Worm (Caenorhabditis elegans) whole organism, midembryonic: ENCODE data around the gene sinh-1.

ENCODE experiments used
- T22C8.4 ChIP-seq: fragments of 200-800 bp; sonication (Bioruptor generic); IDR thresholded peaks from 2 replicates; pipeline ENCODE4 v1.3.6; 2022; ENCODE audit warnings: missing genetic modification characterization, missing compliant biosample characterization
- cog-1 ChIP-seq: sonication (generic microtip); optimal IDR thresholded peaks from 2 replicates; lab custom pipeline; 2016; ENCODE audit warnings: missing genetic modification characterization, missing compliant biosample characterization
- flt-1 ChIP-seq: fragments of 200-800 bp; sonication (Bioruptor generic); IDR thresholded peaks from 2 replicates; pipeline ENCODE4 v1.3.6; 2022; ENCODE audit warnings: missing genetic modification characterization, missing compliant biosample characterization
- klf-2 ChIP-seq: fragments of 200-800 bp; sonication (Bioruptor generic); conservative IDR thresholded peaks from 2 replicates; pipeline ENCODE4 v1.3.6; 2022; ENCODE audit warnings: missing genetic modification reagents, missing genetic modification characterization, missing compliant biosample characterization
- med-1 ChIP-seq: sonication (generic microtip); optimal IDR thresholded peaks from 2 replicates; lab custom pipeline; 2017; ENCODE audit warnings: missing genetic modification characterization, mild to moderate bottlenecking, missing compliant biosample characterization, antibody characterized with exemption, missing genetic modification reagents; ENCODE audit not compliant: insufficient read depth
- ref-1 ChIP-seq: fragments of 200-800 bp; sonication (Bioruptor generic); conservative IDR thresholded peaks from 2 replicates; pipeline ENCODE4 v1.3.6; 2022; ENCODE audit warnings: missing genetic modification reagents, missing genetic modification characterization, missing compliant biosample characterization
- tab-1 ChIP-seq: fragments of 200-800 bp; sonication (Bioruptor generic); IDR thresholded peaks from 2 replicates; pipeline ENCODE4 v1.3.6; 2022; ENCODE audit warnings: missing genetic modification characterization, missing compliant biosample characterization
- ztf-23 ChIP-seq: fragments of 200-800 bp; sonication (Bioruptor generic); IDR thresholded peaks from 2 replicates; pipeline ENCODE4 v1.3.6; 2022; ENCODE audit warnings: missing genetic modification reagents, missing genetic modification characterization, missing compliant biosample characterization
- ztf-29 ChIP-seq: fragments of 200-800 bp; sonication (Bioruptor generic); IDR thresholded peaks from 2 replicates; pipeline ENCODE4 v1.3.6; 2022; ENCODE audit warnings: missing genetic modification reagents, missing genetic modification characterization, missing compliant biosample characterization

Gene sinh-1

ce11 chrII:12228005-12228404 is at the start of gene sinh-1:
TSS of gene sinh-1 (plus strand) at chrII:12228305.
- TF ChIP-seq T22C8.4 (GFP tag; lab: Robert Waterston, UW) (no peak), ref-1 (GFP tag; lab: Robert Waterston, UW) (no peak), klf-2 (no peak), flt-1 (no peak), ztf-23 (GFP tag; lab: Robert Waterston, UW) (no peak), med-1 (GFP tag; lab: Kevin White, UChicago) (no peak), cog-1 (no peak), ztf-29 (GFP tag; lab: Robert Waterston, UW) (no peak), tab-1 (GFP tag; lab: Robert Waterston, UW) (no peak)

DNA sequence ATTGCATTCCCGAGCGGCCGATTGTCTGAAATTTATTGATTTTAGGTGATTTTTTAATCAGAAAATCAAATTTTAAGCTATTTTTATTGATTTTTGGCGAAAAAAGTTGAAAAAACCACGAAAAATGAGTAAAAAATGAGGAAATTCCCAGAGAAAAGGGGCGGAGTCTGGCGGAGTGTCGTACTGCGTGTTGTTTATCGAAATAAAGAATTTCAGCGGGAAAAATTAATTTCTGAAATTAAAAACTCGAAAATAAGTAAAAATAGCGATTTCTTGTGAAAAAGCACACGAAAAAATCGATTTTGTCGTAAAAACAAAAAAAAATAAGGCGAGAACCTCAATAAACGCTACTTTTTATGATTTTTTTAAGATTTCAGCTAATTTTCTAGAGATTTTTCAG is 43.2 kb upstream of the sinh-1 start, which contains the start of gene Y57A10A.13:
Gene Y57A10A.13, minus strand, starts transcription at position 46 of the 400 bp plus-strand sequence.
- no peak for TF ChIP-seq T22C8.4 (GFP tag; lab: Robert Waterston, UW)
- TF ChIP-seq cog-1, result no peak
- no peak for TF ChIP-seq ztf-29 (GFP tag; lab: Robert Waterston, UW)
- TF ChIP-seq tab-1 (GFP tag; lab: Robert Waterston, UW), result no peak
- no peak for TF ChIP-seq ztf-23 (GFP tag; lab: Robert Waterston, UW)
- TF ChIP-seq ref-1 (GFP tag; lab: Robert Waterston, UW), result no peak

ce11 chrII:12185710-12186109 is 42.4 kb upstream of the sinh-1 start, which contains the start of gene Y57A10A.14:
TSS of gene Y57A10A.14 (plus strand) at chrII:12185937.
- no peak for TF ChIP-seq T22C8.4 (GFP tag; lab: Robert Waterston, UW)
- TF ChIP-seq klf-2, result no peak
- no peak for TF ChIP-seq med-1 (GFP tag; lab: Kevin White, UChicago)
- TF ChIP-seq ztf-29 (GFP tag; lab: Robert Waterston, UW), result no peak
- no peak for TF ChIP-seq flt-1
- no peak for TF ChIP-seq ref-1 (GFP tag; lab: Robert Waterston, UW)
- no peak for TF ChIP-seq cog-1
- TF ChIP-seq ztf-23 (GFP tag; lab: Robert Waterston, UW), result no peak
- TF ChIP-seq tab-1 (GFP tag; lab: Robert Waterston, UW), result no peak

- TF ChIP-seq tab-1 (GFP tag; lab: Robert Waterston, UW), result no peak
- TF ChIP-seq cog-1, result no peak
- TF ChIP-seq ztf-29 (GFP tag; lab: Robert Waterston, UW), result no peak
- TF ChIP-seq med-1 (GFP tag; lab: Kevin White, UChicago), result no peak
- TF ChIP-seq ref-1 (GFP tag; lab: Robert Waterston, UW), result no peak
- no peak for TF ChIP-seq flt-1
- TF ChIP-seq T22C8.4 (GFP tag; lab: Robert Waterston, UW), result no peak
- TF ChIP-seq ztf-23 (GFP tag; lab: Robert Waterston, UW), result no peak
- no peak for TF ChIP-seq klf-2
Measured at ce11 chrII:12186726-12187125, 41.4 kb upstream of the sinh-1 start.

DNA sequence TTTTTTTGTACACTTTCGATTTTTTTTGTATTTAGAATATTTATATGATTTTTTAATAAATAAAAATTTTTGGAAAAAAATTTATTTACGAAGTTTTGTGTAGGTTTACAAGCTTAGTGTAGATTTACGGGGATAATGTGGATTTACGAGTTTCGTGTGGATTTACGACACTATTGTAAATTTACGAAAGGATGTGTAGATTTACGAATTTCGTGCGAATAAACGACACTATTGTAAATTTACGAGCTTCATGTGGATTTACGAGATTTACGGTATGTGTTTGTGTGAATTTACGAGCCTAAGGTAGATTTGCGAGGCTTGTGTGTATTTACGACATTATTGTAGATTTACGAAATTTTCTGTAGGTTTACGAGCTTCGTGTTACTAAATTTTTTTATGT is 38.9 kb upstream of the sinh-1 start:
- TF ChIP-seq ref-1 (GFP tag; lab: Robert Waterston, UW), result no peak
- no peak for TF ChIP-seq klf-2
- no peak for TF ChIP-seq tab-1 (GFP tag; lab: Robert Waterston, UW)
- no peak for TF ChIP-seq T22C8.4 (GFP tag; lab: Robert Waterston, UW)
- no peak for TF ChIP-seq cog-1
- TF ChIP-seq med-1 (GFP tag; lab: Kevin White, UChicago), result no peak
- no peak for TF ChIP-seq flt-1
- no peak for TF ChIP-seq ztf-29 (GFP tag; lab: Robert Waterston, UW)
- TF ChIP-seq ztf-23 (GFP tag; lab: Robert Waterston, UW), result no peak

DNA sequence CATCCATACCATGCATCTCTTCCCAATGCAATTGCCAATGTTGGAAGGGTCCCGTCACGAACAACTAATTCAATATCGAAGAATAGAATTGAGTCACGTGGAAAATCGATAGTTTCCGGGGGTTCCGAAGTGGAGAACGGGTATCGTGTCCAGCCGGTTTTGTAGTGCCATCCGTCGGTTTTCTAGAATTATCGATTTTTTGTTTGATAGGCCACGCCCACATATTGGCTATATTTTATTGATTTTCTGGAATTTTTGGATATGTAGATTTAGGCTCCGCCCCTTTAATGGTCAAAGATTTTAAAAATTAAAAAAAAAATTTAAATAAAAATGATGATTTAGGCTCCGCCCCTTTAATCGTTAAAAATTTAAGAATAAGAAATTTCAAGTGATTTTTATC is 28.9 kb upstream of the sinh-1 start:
- TF ChIP-seq cog-1, result no peak
- TF ChIP-seq flt-1, result no peak
- TF ChIP-seq med-1 (GFP tag; lab: Kevin White, UChicago), result no peak
- no peak for TF ChIP-seq tab-1 (GFP tag; lab: Robert Waterston, UW)
- no peak for TF ChIP-seq klf-2
- no peak for TF ChIP-seq ztf-29 (GFP tag; lab: Robert Waterston, UW)
- peak; percentile 76 for TF ChIP-seq T22C8.4 (GFP tag; lab: Robert Waterston, UW)
- no peak for TF ChIP-seq ref-1 (GFP tag; lab: Robert Waterston, UW)
- no peak for TF ChIP-seq ztf-23 (GFP tag; lab: Robert Waterston, UW)

ce11 chrII:12199912-12200637 is 28.0 kb upstream of the sinh-1 start, which contains the start of gene polg-1:
TSS of gene polg-1 (minus strand) at chrII:12199962.
- TF ChIP-seq klf-2 (0 out of 2 replicates have a peak, but pooled peaks have one; percentile 21), med-1 (GFP tag; lab: Kevin White, UChicago) (no peak), cog-1 (no peak), tab-1 (GFP tag; lab: Robert Waterston, UW) (no peak), ref-1 (GFP tag; lab: Robert Waterston, UW) (no peak), flt-1 (no peak), ztf-29 (GFP tag; lab: Robert Waterston, UW) (no peak), ztf-23 (GFP tag; lab: Robert Waterston, UW) (no peak), T22C8.4 (GFP tag; lab: Robert Waterston, UW) (peak; percentile 80)

DNA sequence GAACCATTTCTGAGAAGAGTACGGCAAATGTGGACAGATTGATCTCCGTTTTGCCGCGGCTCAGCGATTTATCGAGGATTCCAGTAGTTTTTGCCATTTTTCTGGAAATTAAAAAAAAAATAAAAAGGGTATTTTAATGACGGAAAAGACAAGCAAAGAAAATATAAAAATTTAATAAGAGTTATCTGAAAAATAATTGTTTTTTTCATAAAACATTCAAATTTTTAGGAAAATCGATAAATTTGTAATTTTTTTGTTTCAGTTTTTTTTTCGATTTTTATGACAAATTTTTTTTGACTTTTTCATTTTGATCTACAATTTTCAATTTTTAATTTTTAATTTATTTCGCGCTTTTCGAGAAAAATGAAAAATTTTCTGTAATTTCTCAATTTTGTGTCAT is 25.8 kb upstream of the sinh-1 start, which contains the start of gene trpp-5:
Gene trpp-5, minus strand, starts transcription at position 101 of the 400 bp plus-strand sequence.
- TF ChIP-seq T22C8.4 (GFP tag; lab: Robert Waterston, UW), result no peak
- no peak for TF ChIP-seq cog-1
- no peak for TF ChIP-seq ztf-29 (GFP tag; lab: Robert Waterston, UW)
- TF ChIP-seq klf-2, result no peak
- no peak for TF ChIP-seq flt-1
- no peak for TF ChIP-seq med-1 (GFP tag; lab: Kevin White, UChicago)
- no peak for TF ChIP-seq ztf-23 (GFP tag; lab: Robert Waterston, UW)
- no peak for TF ChIP-seq ref-1 (GFP tag; lab: Robert Waterston, UW)
- no peak for TF ChIP-seq tab-1 (GFP tag; lab: Robert Waterston, UW)

ce11 chrII:12202921-12203320 is 25.2 kb upstream of the sinh-1 start, which contains the start of gene aqp-12:
TSS of gene aqp-12 (plus strand) at chrII:12203221.
- TF ChIP-seq flt-1 (no peak), ztf-29 (GFP tag; lab: Robert Waterston, UW) (no peak), ref-1 (GFP tag; lab: Robert Waterston, UW) (no peak), T22C8.4 (GFP tag; lab: Robert Waterston, UW) (no peak), tab-1 (GFP tag; lab: Robert Waterston, UW) (no peak), ztf-23 (GFP tag; lab: Robert Waterston, UW) (no peak), klf-2 (no peak), med-1 (GFP tag; lab: Kevin White, UChicago) (no peak), cog-1 (no peak)
